Fruit fly (Drosophila melanogaster): ENCODE data around the gene kto.

The kto gene

dm6 chr3L:19833227-19833626 is 3.2 kb upstream of the kto start (continued):
- TF ChIP-seq sima (GFP tag; optimal IDR thresholded peaks at IDR 0.05), result no peak
- no peak for TF ChIP-seq ara (GFP tag; IDR thresholded peaks at IDR 0.05)
- no peak for TF ChIP-seq CG4282 (GFP tag; optimal IDR thresholded peaks at IDR 0.05)
- TF ChIP-seq Sry-δ (GFP tag; optimal IDR thresholded peaks at IDR 0.05), result no peak
- no peak for TF ChIP-seq Poxn (GFP tag; IDR thresholded peaks at IDR 0.05)
- TF ChIP-seq crp (GFP tag; optimal IDR thresholded peaks at IDR 0.05), result peak in 1 of 2 experiments; percentile 17
- TF ChIP-seq CG31224 (GFP tag; IDR thresholded peaks at IDR 0.05), result no peak
- TF ChIP-seq CG7786 (GFP tag; optimal IDR thresholded peaks at IDR 0.05), result no peak
- 0 out of 2 replicates have a peak, but pooled peaks have one; percentile 13 for TF ChIP-seq CG4360 (GFP tag; IDR thresholded peaks at IDR 0.05)
- no peak for TF ChIP-seq CG10654 (GFP tag; optimal IDR thresholded peaks at IDR 0.05)
- no peak for TF ChIP-seq Nf-YA (GFP tag; IDR thresholded peaks at IDR 0.05)
- peak; percentile 60 for TF ChIP-seq Med (GFP tag)
- no peak for TF ChIP-seq Hr3 (GFP tag; optimal IDR thresholded peaks at IDR 0.05)
- no peak for TF ChIP-seq Hsf (GFP tag; optimal IDR thresholded peaks at IDR 0.05)
- no peak for TF ChIP-seq CG11456 (GFP tag; IDR thresholded peaks at IDR 0.05)
- TF ChIP-seq nmo (GFP tag; optimal IDR thresholded peaks at IDR 0.05), result no peak
- TF ChIP-seq CG4707 (GFP tag; optimal IDR thresholded peaks at IDR 0.05), result no peak
- TF ChIP-seq CG42726 (GFP tag; IDR thresholded peaks at IDR 0.05; ENCODE audit: partially characterized antibody), result no peak
- no peak for TF ChIP-seq CG3163 (GFP tag; optimal IDR thresholded peaks at IDR 0.05)
- TF ChIP-seq fd3F (GFP tag; optimal IDR thresholded peaks at IDR 0.05), result no peak
- TF ChIP-seq MBD-R2 (GFP tag; IDR thresholded peaks at IDR 0.05), result peak; percentile 28; the same call in 1 of the 2 replicates
- TF ChIP-seq lbe (GFP tag; optimal IDR thresholded peaks at IDR 0.05), result no peak
- TF ChIP-seq CG7745 (tag; optimal IDR thresholded peaks at IDR 0.05), result no peak
- TF ChIP-seq Gug (GFP tag; IDR thresholded peaks at IDR 0.05), result no peak
- no peak for TF ChIP-seq CG14965 (GFP tag; optimal IDR thresholded peaks at IDR 0.05; ENCODE audit: borderline replicate concordance)
- no peak for TF ChIP-seq Ets65A (GFP tag)
- TF ChIP-seq Pdp1 (GFP tag; optimal IDR thresholded peaks at IDR 0.05), result no peak
- TF ChIP-seq CG2116 (GFP tag; optimal IDR thresholded peaks at IDR 0.05), result no peak
- TF ChIP-seq crol (GFP tag; IDR thresholded peaks at IDR 0.05), result peak; percentile 70
- TF ChIP-seq CG2875 (GFP tag; optimal IDR thresholded peaks at IDR 0.05), result no peak
- no peak for TF ChIP-seq CG13123 (GFP tag; optimal IDR thresholded peaks at IDR 0.05)
- no peak for TF ChIP-seq chm (GFP tag; IDR thresholded peaks at IDR 0.05)
- no peak for TF ChIP-seq CG1792 (GFP tag; optimal IDR thresholded peaks at IDR 0.05)
- no peak for TF ChIP-seq maf-S (GFP tag; optimal IDR thresholded peaks at IDR 0.05)
- no peak for TF ChIP-seq Fer1 (GFP tag; optimal IDR thresholded peaks at IDR 0.05)
- TF ChIP-seq CHES-1-like (GFP tag; optimal IDR thresholded peaks at IDR 0.05), result no peak
- no peak for TF ChIP-seq CG13894 (tag; optimal IDR thresholded peaks at IDR 0.05)
- no peak for TF ChIP-seq oc (tag; optimal IDR thresholded peaks at IDR 0.05)
- no peak for TF ChIP-seq prd (optimal IDR thresholded peaks at IDR 0.05)
- TF ChIP-seq prd (GFP tag; IDR thresholded peaks at IDR 0.05), result no peak
- TF ChIP-seq scrt (GFP tag; optimal IDR thresholded peaks at IDR 0.05), result no peak
- no peak for TF ChIP-seq CG16779 (GFP tag; IDR thresholded peaks at IDR 0.05)
- TF ChIP-seq CG11696 (GFP tag; IDR thresholded peaks at IDR 0.05), result no peak
- TF ChIP-seq CG11723 (GFP tag; optimal IDR thresholded peaks at IDR 0.05), result no peak
- TF ChIP-seq E2f2 (GFP tag; IDR thresholded peaks at IDR 0.05), result no peak
- TF ChIP-seq Ptx1 (GFP tag; IDR thresholded peaks at IDR 0.05), result no peak
- TF ChIP-seq inv (GFP tag; IDR thresholded peaks at IDR 0.05; ENCODE audit: partially characterized antibody), result no peak
- no peak for TF ChIP-seq Oaz (GFP tag; IDR thresholded peaks at IDR 0.05)
- TF ChIP-seq ttk (GFP tag; IDR thresholded peaks at IDR 0.05), result no peak
- TF ChIP-seq fru (optimal IDR thresholded peaks at IDR 0.05), result no peak
- peak; percentile 28; the same call in 1 of the 2 replicates for TF ChIP-seq sim (GFP tag; IDR thresholded peaks at IDR 0.05)
- no peak for TF ChIP-seq Bteb2 (GFP tag; optimal IDR thresholded peaks at IDR 0.05)
- no peak for TF ChIP-seq ranshi (GFP tag; IDR thresholded peaks at IDR 0.05)

Measured in whole organism, embryonic.